Worm (Caenorhabditis elegans): Measurements from ENCODE around the gene sdz-16.

DNA sequence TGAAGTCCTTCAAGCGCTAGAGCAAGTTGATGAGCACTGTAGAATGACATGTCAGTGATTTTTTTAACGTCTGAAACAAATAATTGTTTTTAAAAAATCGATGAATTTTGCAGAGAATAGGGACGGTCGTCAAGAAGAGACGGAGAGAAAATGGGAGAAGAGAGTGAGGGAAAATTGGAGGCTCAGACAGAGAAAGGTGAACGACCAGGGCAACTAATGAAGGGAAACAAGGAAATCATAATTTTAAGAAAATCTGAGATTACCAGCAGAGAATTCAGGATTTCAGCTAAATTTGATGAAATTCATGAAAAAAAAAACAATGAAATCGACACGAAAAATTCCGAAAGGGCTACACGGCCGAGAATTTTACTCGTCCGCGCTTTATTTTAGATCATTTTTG, 12.7 kb downstream of the sdz-16 start, which contains the start of gene F31E9.6:
- TF ChIP-seq elt-1 (tag; optimal IDR thresholded peaks at IDR 0.05; ENCODE audit: borderline replicate concordance, insufficient read depth) (no peak), nhr-28 (tag; optimal IDR thresholded peaks at IDR 0.05) (no peak), unc-62 (GFP tag; optimal IDR thresholded peaks at IDR 0.05) (no peak), unc-120 (tag; optimal IDR thresholded peaks at IDR 0.05; ENCODE audit: poor library complexity, severe bottlenecking) (no peak), lsy-2 (tag; optimal IDR thresholded peaks at IDR 0.05) (no peak), nhr-12 (tag; optimal IDR thresholded peaks at IDR 0.05) (no peak), snpc-4 (tag; optimal IDR thresholded peaks at IDR 0.05) (no peak), ztf-11 (tag; optimal IDR thresholded peaks at IDR 0.05) (no peak), nhr-76 (tag; optimal IDR thresholded peaks at IDR 0.05) (no peak), blmp-1 (tag; optimal IDR thresholded peaks at IDR 0.05) (no peak), elt-3 (tag; optimal IDR thresholded peaks at IDR 0.05) (no peak), bed-3 (GFP tag; optimal IDR thresholded peaks at IDR 0.05) (no peak), pha-4 (tag; optimal IDR thresholded peaks at IDR 0.05) (no peak), nhr-237 (tag; optimal IDR thresholded peaks at IDR 0.05) (no peak)

Measured in whole organism, mixed stage, embryonic.